Worm (Caenorhabditis elegans) whole organism, L4 larva: Measurements from ENCODE around the gene R10D12.7.

Experiments
- F26F4.8 ChIP-seq: fragments of 200-800 bp; sonication (Bioruptor generic); conservative IDR thresholded peaks from 2 replicates; pipeline ENCODE4 v1.3.6; 2022; ENCODE audit warnings: missing genetic modification characterization, missing compliant biosample characterization
- R02D3.7 ChIP-seq: fragments of 150-350 bp; sonication (generic microtip); optimal IDR thresholded peaks from 3 replicates; lab custom pipeline; 2014; ENCODE audit warnings: missing biosample characterization, missing genetic modification characterization
- T20F7.1 ChIP-seq: fragments of 200-800 bp; sonication (Bioruptor generic); optimal IDR thresholded peaks from 2 replicates; lab custom pipeline; 2018; ENCODE audit warnings: mild to moderate bottlenecking, missing genetic modification characterization, missing compliant biosample characterization
- T26A8.4 ChIP-seq: fragments of 200-800 bp; sonication (Bioruptor generic); IDR thresholded peaks from 2 replicates; pipeline ENCODE4 v1.3.6; 2022; ENCODE audit warnings: missing genetic modification characterization, missing compliant biosample characterization
- aha-1 ChIP-seq: fragments of 150-350 bp; peaks from one replicate; lab custom pipeline; 2014; ENCODE audit warnings: missing biosample characterization, missing genetic modification characterization
- aly-2 ChIP-seq: sonication (generic microtip); optimal IDR thresholded peaks from 2 replicates; lab custom pipeline; 2018; ENCODE audit warnings: missing biosample characterization, missing genetic modification characterization
- ama-1 ChIP-seq: fragments of 150-350 bp; optimal IDR thresholded peaks from 2 replicates; lab custom pipeline; 2014; ENCODE audit warnings: inconsistent platforms, mixed read lengths
- ceh-62 ChIP-seq: sonication (generic microtip); optimal IDR thresholded peaks from 2 replicates; lab custom pipeline; 2017; ENCODE audit warnings: missing biosample characterization, missing genetic modification characterization
- ceh-82 ChIP-seq: sonication (generic microtip); optimal IDR thresholded peaks from 2 replicates; lab custom pipeline; 2017; ENCODE audit warnings: missing biosample characterization, missing genetic modification characterization
- daf-16 ChIP-seq, 3 experiments: sonication (generic microtip); optimal IDR thresholded peaks; 2 replicates each; lab custom pipeline; 2016 to 2017; ENCODE audit warnings: missing genetic modification characterization in 3 of 3, missing genetic modification reagents in 3 of 3, mild to moderate bottlenecking in 2 of 3, missing compliant biosample characterization in 2 of 3, missing biosample characterization in 1 of 3, moderate library complexity in 1 of 3
- daf-19 ChIP-seq: fragments of 200-800 bp; sonication (Bioruptor generic); conservative IDR thresholded peaks from 2 replicates; pipeline ENCODE4 v1.3.6; 2022; ENCODE audit warnings: missing genetic modification characterization, missing compliant biosample characterization
- dmd-9 ChIP-seq: fragments of 200-800 bp; sonication (Bioruptor generic); IDR thresholded peaks from 2 replicates; pipeline ENCODE4 v1.3.6; 2022; ENCODE audit warnings: missing genetic modification reagents, missing genetic modification characterization, missing compliant biosample characterization
- dve-1 ChIP-seq: sonication (generic microtip); optimal IDR thresholded peaks from 2 replicates; lab custom pipeline; 2017; ENCODE audit warnings: antibody characterized with exemption, mild to moderate bottlenecking, missing genetic modification characterization, missing compliant biosample characterization; ENCODE audit not compliant: insufficient read depth
- egl-27 ChIP-seq: sonication (generic microtip); optimal IDR thresholded peaks from 3 replicates; lab custom pipeline; 2017; ENCODE audit warnings: missing biosample characterization, missing genetic modification reagents, missing genetic modification characterization
- egl-43 ChIP-seq: fragments of 200-800 bp; sonication (Bioruptor generic); IDR thresholded peaks from 2 replicates; pipeline ENCODE4 v1.3.6; 2022; ENCODE audit warnings: missing genetic modification reagents, missing genetic modification characterization, missing compliant biosample characterization
- hif-1 ChIP-seq, 2 experiments: sonication (generic microtip); optimal IDR thresholded peaks; 2 replicates each; lab custom pipeline; 2016 to 2017; ENCODE audit warnings: missing compliant biosample characterization in 2 of 2, missing genetic modification characterization in 2 of 2, missing genetic modification reagents in 2 of 2, missing genotype in 2 of 2, mild to moderate bottlenecking in 1 of 2
- hlh-11 ChIP-seq: fragments of 200-800 bp; sonication (Bioruptor generic); optimal IDR thresholded peaks from 2 replicates; lab custom pipeline; 2018; ENCODE audit warnings: mild to moderate bottlenecking, missing genetic modification characterization, missing compliant biosample characterization
- hlh-30 ChIP-seq: sonication (generic microtip); optimal IDR thresholded peaks from 2 replicates; lab custom pipeline; 2017; ENCODE audit warnings: antibody characterized with exemption, mild to moderate bottlenecking, missing genetic modification characterization, missing compliant biosample characterization; ENCODE audit not compliant: insufficient read depth
- hmg-1.1 ChIP-seq: fragments of 200-800 bp; sonication (Bioruptor generic); IDR thresholded peaks from 2 replicates; pipeline ENCODE4 v1.3.6; 2022; ENCODE audit warnings: missing genetic modification reagents, missing genetic modification characterization, missing compliant biosample characterization
- lin-1 ChIP-seq: fragments of 200-800 bp; sonication (Bioruptor generic); IDR thresholded peaks from 2 replicates; pipeline ENCODE4 v1.3.6; 2022; ENCODE audit warnings: missing genetic modification reagents, missing genetic modification characterization, missing compliant biosample characterization
- lin-15B ChIP-seq: fragments of 150-350 bp; sonication (generic microtip); optimal IDR thresholded peaks from 3 replicates; lab custom pipeline; 2014; ENCODE audit warnings: missing biosample characterization, missing genetic modification characterization
- lin-29 ChIP-seq: fragments of 200-800 bp; sonication (Bioruptor generic); IDR thresholded peaks from 2 replicates; pipeline ENCODE4 v1.3.6; 2022; ENCODE audit warnings: missing genetic modification reagents, missing genetic modification characterization, missing compliant biosample characterization
- lin-38 ChIP-seq: fragments of 200-800 bp; sonication (Bioruptor generic); IDR thresholded peaks from 2 replicates; pipeline ENCODE4 v1.3.6; 2022; ENCODE audit warnings: missing genetic modification reagents, missing genetic modification characterization, missing compliant biosample characterization
- madf-5 ChIP-seq, 2 experiments: fragments of 200-800 bp; sonication (Bioruptor generic); IDR thresholded peaks; 2 replicates each; pipeline ENCODE4 v1.3.6; 2022; ENCODE audit warnings: missing compliant biosample characterization in 2 of 2, missing genetic modification characterization in 2 of 2
- madf-9 ChIP-seq: fragments of 200-800 bp; sonication (Bioruptor generic); conservative IDR thresholded peaks from 2 replicates; pipeline ENCODE4 v1.3.6; 2022; ENCODE audit warnings: missing genetic modification reagents, missing genetic modification characterization, missing compliant biosample characterization
- mxl-3 ChIP-seq: fragments of 200-800 bp; sonication (Bioruptor generic); optimal IDR thresholded peaks from 2 replicates; lab custom pipeline; 2018; ENCODE audit warnings: mild to moderate bottlenecking, missing genetic modification characterization, missing compliant biosample characterization
- nhr-10 ChIP-seq: fragments of 150-350 bp; optimal IDR thresholded peaks from 2 replicates; lab custom pipeline; 2014; ENCODE audit warnings: missing biosample characterization, missing genetic modification characterization
- nhr-11 ChIP-seq: fragments of 150-350 bp; optimal IDR thresholded peaks from 2 replicates; lab custom pipeline; 2014; ENCODE audit warnings: missing biosample characterization, missing genetic modification characterization
- nhr-28 ChIP-seq: fragments of 150-350 bp; optimal IDR thresholded peaks from 2 replicates; lab custom pipeline; 2014; ENCODE audit warnings: missing biosample characterization, missing genetic modification characterization
- nhr-48 ChIP-seq: sonication (generic microtip); optimal IDR thresholded peaks from 2 replicates; lab custom pipeline; 2016; ENCODE audit warnings: mild to moderate bottlenecking, missing genetic modification characterization, missing compliant biosample characterization
- nhr-6 ChIP-seq: fragments of 150-350 bp; optimal IDR thresholded peaks from 2 replicates; lab custom pipeline; 2014; ENCODE audit warnings: missing biosample characterization, missing genetic modification characterization
- php-3 ChIP-seq: fragments of 200-800 bp; sonication (Bioruptor generic); IDR thresholded peaks from 2 replicates; pipeline ENCODE4 v1.3.6; 2022; ENCODE audit warnings: missing genetic modification reagents, missing genetic modification characterization, missing compliant biosample characterization
- sdz-12 ChIP-seq: fragments of 200-800 bp; sonication (Bioruptor generic); optimal IDR thresholded peaks from 2 replicates; lab custom pipeline; 2018; ENCODE audit warnings: mild to moderate bottlenecking, missing genetic modification characterization, missing compliant biosample characterization
- skn-1 ChIP-seq: fragments of 150-350 bp; optimal IDR thresholded peaks from 2 replicates; lab custom pipeline; 2014; ENCODE audit warnings: missing biosample characterization, missing genetic modification characterization
- snpc-1.2 ChIP-seq: fragments of 200-800 bp; sonication (Bioruptor generic); IDR thresholded peaks from 2 replicates; pipeline ENCODE4 v1.3.6; 2022; ENCODE audit warnings: missing genetic modification reagents, missing genetic modification characterization, missing compliant biosample characterization
- tag-97 ChIP-seq: fragments of 200-800 bp; sonication (Bioruptor generic); IDR thresholded peaks from 2 replicates; pipeline ENCODE4 v1.3.6; 2022; ENCODE audit warnings: missing genetic modification characterization, missing compliant biosample characterization
- tra-1 ChIP-seq: fragments of 200-800 bp; sonication (Bioruptor generic); IDR thresholded peaks from 2 replicates; pipeline ENCODE4 v1.3.6; 2022; ENCODE audit warnings: missing genetic modification reagents, missing genetic modification characterization, missing compliant biosample characterization
- unc-130 ChIP-seq: sonication (generic microtip); optimal IDR thresholded peaks from 2 replicates; lab custom pipeline; 2016; ENCODE audit warnings: missing genetic modification reagents, missing genetic modification characterization, missing compliant biosample characterization
- unc-62 ChIP-seq, 3 experiments: fragments of 150-350 bp in 1 of 3; sonication (generic microtip); optimal IDR thresholded peaks in 2 of 3; peaks in 1 of 3; 1 replicate in 1 of 3; 2 replicates in 2 of 3; lab custom pipeline; 2014 to 2017; ENCODE audit warnings: missing biosample characterization in 3 of 3, missing genetic modification characterization in 3 of 3, missing genetic modification reagents in 3 of 3, missing genotype in 1 of 3
- vab-7 ChIP-seq: fragments of 200-800 bp; sonication (Bioruptor generic); IDR thresholded peaks from 2 replicates; pipeline ENCODE4 v1.3.6; 2022; ENCODE audit warnings: missing genetic modification reagents, missing genetic modification characterization, missing compliant biosample characterization
- ztf-11 ChIP-seq: fragments of 150-350 bp; optimal IDR thresholded peaks from 2 replicates; lab custom pipeline; 2014; ENCODE audit warnings: missing biosample characterization, missing genetic modification characterization

R10D12.7 gene

DNA sequence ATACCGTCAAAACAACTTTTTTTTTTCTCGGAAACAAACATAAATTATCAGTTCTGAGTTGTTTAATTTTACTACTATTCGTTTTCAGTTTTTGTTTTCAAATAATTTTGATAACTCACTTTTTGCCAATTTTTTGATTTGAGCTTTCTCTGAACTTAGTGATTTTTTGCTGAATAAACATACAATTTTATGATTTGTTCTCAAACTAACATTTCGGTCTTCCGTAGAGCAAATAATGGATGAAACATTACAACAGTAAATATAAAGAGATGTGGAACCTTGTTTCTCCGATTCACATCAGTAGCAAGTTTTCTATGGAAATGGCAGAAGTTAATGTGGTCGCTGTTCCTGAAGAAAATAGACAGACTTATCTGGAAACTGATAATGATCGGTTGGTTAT, at the start of gene R10D12.7:
Gene R10D12.7, plus strand, starts transcription at position 301 of the 400 bp plus-strand sequence.
- TF ChIP-seq R02D3.7 (tag; lab: Kevin White, UChicago) (no peak), lin-38 (GFP tag; lab: Robert Waterston, UW) (no peak), snpc-1.2 (GFP tag; lab: Robert Waterston, UW) (no peak), ama-1 (lab: Kevin White, UChicago) (no peak), hlh-30 (no peak), ceh-82 (tag; lab: Kevin White, UChicago) (no peak)

DNA sequence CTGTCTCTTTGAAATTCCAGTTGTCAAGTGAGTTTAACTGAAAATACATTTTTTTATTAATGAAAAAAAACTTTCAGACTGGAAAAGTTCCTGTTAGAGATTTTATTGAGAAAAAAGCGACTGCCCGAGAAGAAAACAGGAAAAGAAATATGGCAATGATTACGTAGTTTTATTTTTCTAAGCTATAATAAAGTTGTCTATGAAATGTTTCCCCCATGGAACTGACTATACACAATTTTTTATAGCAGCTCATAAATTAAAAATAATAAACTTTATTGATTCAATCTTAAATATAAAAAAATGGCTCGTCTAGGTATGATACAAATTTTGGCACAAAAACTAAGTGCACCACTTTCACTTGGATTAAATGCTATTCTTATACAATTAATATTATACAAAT, 47.4 kb upstream of the R10D12.7 start, which contains the start of gene C06B3.1:
Gene C06B3.1, plus strand, starts transcription at position 301 of the 400 bp plus-strand sequence.
- TF ChIP-seq egl-43 = no peak

DNA sequence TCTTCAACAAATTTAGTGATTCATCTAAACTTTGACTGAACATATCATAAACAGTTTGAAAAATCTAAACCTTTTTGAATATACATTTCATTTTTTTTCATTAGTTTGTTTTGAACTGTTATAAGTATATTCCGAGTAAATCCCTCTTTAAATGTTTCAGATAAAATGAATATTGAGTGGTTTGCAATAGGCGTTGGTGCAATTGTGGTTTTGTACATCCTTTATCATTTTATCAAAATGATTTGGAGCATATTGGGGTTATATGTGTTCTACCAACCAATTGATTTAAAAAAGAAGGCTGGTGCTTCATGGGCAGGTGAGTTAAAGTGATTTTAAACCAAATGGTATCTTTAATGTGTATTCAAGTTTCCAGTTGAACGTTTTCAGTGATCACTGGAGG, 45.4 kb upstream of the R10D12.7 start, which contains the start of gene stdh-3:
Gene stdh-3, plus strand, starts transcription at position 166 of the 400 bp plus-strand sequence.
- TF ChIP-seq unc-62 (GFP tag; optimal IDR thresholded peaks at IDR 0.05 in 1 of 2; lab: Kevin White, UChicago) (peak in 1 of 2 experiments; percentile 93), unc-62 (tag; optimal IDR thresholded peaks at IDR 0.05; lab: Kevin White, UChicago) (no peak), madf-9 (GFP tag; lab: Robert Waterston, UW) (no peak)

DNA sequence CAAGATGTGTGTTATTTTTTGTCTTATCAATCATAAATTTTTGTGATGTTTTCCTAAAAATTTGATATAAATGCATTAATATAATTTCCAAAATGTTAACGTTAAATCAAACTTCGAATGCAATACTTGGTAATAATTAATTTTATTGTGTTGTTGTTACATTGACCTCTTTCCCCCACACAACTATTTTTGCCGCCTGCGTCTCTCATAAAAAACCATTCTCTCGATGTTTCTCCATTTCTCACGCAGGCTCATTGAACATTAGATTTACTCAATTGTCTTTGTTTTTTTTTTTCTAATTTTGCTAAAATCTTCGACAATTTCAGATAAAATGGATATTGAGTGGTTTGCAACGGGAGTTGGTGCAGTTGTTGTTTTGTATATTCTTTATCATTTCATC, 43.7 kb upstream of the R10D12.7 start, which contains the start of gene stdh-1:
Gene stdh-1, plus strand, starts transcription at position 327 of the 400 bp plus-strand sequence.
- TF ChIP-seq dve-1 (tag; lab: Kevin White, UChicago) = peak; percentile 8
- no peak for TF ChIP-seq egl-43
- TF ChIP-seq ceh-62 = no peak
- no peak for TF ChIP-seq T20F7.1 (GFP tag; lab: Kevin White, UChicago)
- TF ChIP-seq nhr-28 (tag; lab: Kevin White, UChicago) = peak; percentile 24
- peak; percentile 22 for TF ChIP-seq hlh-11 (tag; lab: Kevin White, UChicago)
- TF ChIP-seq lin-29 (GFP tag; lab: Robert Waterston, UW) = no peak
- TF ChIP-seq aha-1 (tag; lab: Kevin White, UChicago) = peak; percentile 20
- TF ChIP-seq dmd-9 (GFP tag; lab: Robert Waterston, UW) = no peak
- no peak for TF ChIP-seq aly-2
- peak in 1 of 2 experiments; percentile 30 for TF ChIP-seq hif-1 (tag; optimal IDR thresholded peaks at IDR 0.05; lab: Kevin White, UChicago)
- TF ChIP-seq php-3 = peak; percentile 47; the same call in 1 of the 2 replicates
- TF ChIP-seq daf-16 (GFP tag; optimal IDR thresholded peaks at IDR 0.05; lab: Kevin White, UChicago) = no peak
- peak; percentile 76 for TF ChIP-seq daf-16 (tag; optimal IDR thresholded peaks at IDR 0.05; lab: Kevin White, UChicago)
- TF ChIP-seq nhr-6 (tag; lab: Kevin White, UChicago) = peak; percentile 9
- TF ChIP-seq, all 104 proteins: peak for 8

- TF ChIP-seq nhr-10 (tag; lab: Kevin White, UChicago) (peak; percentile 51), F26F4.8 (GFP tag; lab: Robert Waterston, UW) (no peak), R02D3.7 (tag; lab: Kevin White, UChicago) (no peak), madf-9 (GFP tag; lab: Robert Waterston, UW) (peak; percentile 34; the same call in 1 of the 2 replicates), lin-15B (tag; lab: Kevin White, UChicago) (peak; percentile 27), unc-62 (GFP tag; optimal IDR thresholded peaks at IDR 0.05 in 1 of 2; lab: Kevin White, UChicago) (no peak), unc-62 (tag; optimal IDR thresholded peaks at IDR 0.05; lab: Kevin White, UChicago) (no peak), daf-19 (GFP tag; lab: Robert Waterston, UW) (no peak), ztf-11 (tag; lab: Kevin White, UChicago) (no peak), nhr-48 (tag; lab: Kevin White, UChicago) (no peak), tra-1 (GFP tag; lab: Robert Waterston, UW) (peak; percentile 9; the same call in 1 of the 2 replicates), lin-38 (GFP tag; lab: Robert Waterston, UW) (peak; percentile 59), egl-27 (tag; lab: Kevin White, UChicago) (no peak), madf-5 (GFP tag; IDR thresholded peaks at IDR 0.05; lab: Robert Waterston, UW) (0 out of 4 replicates have a peak, but pooled peaks of 1 of the 2 experiments have one; percentile 52), hmg-1.1 (GFP tag; lab: Robert Waterston, UW) (no peak; the same call in 1 of the 2 replicates), snpc-1.2 (GFP tag; lab: Robert Waterston, UW) (peak; percentile 27; the same call in 1 of the 2 replicates), T26A8.4 (GFP tag; lab: Robert Waterston, UW) (peak; percentile 90), nhr-11 (tag; lab: Kevin White, UChicago) (peak; percentile 11), tag-97 (GFP tag; lab: Robert Waterston, UW) (no peak), skn-1 (tag; lab: Kevin White, UChicago) (no peak), lin-1 (GFP tag; lab: Robert Waterston, UW) (peak; percentile 51; the same call in 1 of the 2 replicates), vab-7 (no peak), unc-130 (GFP tag; lab: Kevin White, UChicago) (no peak), mxl-3 (GFP tag; lab: Kevin White, UChicago) (peak; percentile 45), sdz-12 (GFP tag; lab: Kevin White, UChicago) (peak; percentile 13)
Measured at ce11 chrV:13907557-13908104, 42.2 kb upstream of the R10D12.7 start.
